Worm (Caenorhabditis elegans) whole organism, midembryonic: ENCODE data around the gene soc-1.

Source experiments
- flt-1 ChIP-seq: fragments of 200-800 bp; sonication (Bioruptor generic); IDR thresholded peaks from 2 replicates; pipeline ENCODE4 v1.3.6; 2022; ENCODE audit warnings: missing genetic modification characterization, missing compliant biosample characterization
- klf-2 ChIP-seq: fragments of 200-800 bp; sonication (Bioruptor generic); conservative IDR thresholded peaks from 2 replicates; pipeline ENCODE4 v1.3.6; 2022; ENCODE audit warnings: missing genetic modification reagents, missing genetic modification characterization, missing compliant biosample characterization
- med-1 ChIP-seq: sonication (generic microtip); optimal IDR thresholded peaks from 2 replicates; lab custom pipeline; 2017; ENCODE audit warnings: missing genetic modification characterization, mild to moderate bottlenecking, missing compliant biosample characterization, antibody characterized with exemption, missing genetic modification reagents; ENCODE audit not compliant: insufficient read depth
- ref-1 ChIP-seq: fragments of 200-800 bp; sonication (Bioruptor generic); conservative IDR thresholded peaks from 2 replicates; pipeline ENCODE4 v1.3.6; 2022; ENCODE audit warnings: missing genetic modification reagents, missing genetic modification characterization, missing compliant biosample characterization
- tab-1 ChIP-seq: fragments of 200-800 bp; sonication (Bioruptor generic); IDR thresholded peaks from 2 replicates; pipeline ENCODE4 v1.3.6; 2022; ENCODE audit warnings: missing genetic modification characterization, missing compliant biosample characterization
- ztf-29 ChIP-seq: fragments of 200-800 bp; sonication (Bioruptor generic); IDR thresholded peaks from 2 replicates; pipeline ENCODE4 v1.3.6; 2022; ENCODE audit warnings: missing genetic modification reagents, missing genetic modification characterization, missing compliant biosample characterization

- TF ChIP-seq ref-1 (GFP tag; lab: Robert Waterston, UW) (no peak), tab-1 (no peak), ztf-29 (GFP tag; lab: Robert Waterston, UW) (no peak), flt-1 (GFP tag; lab: Robert Waterston, UW) (no peak), klf-2 (GFP tag; lab: Robert Waterston, UW) (no peak), med-1 (no peak)
These were observed 7.1 kb downstream of the soc-1 start for ce11 chrV:4649649-4650384.
